Worm (Caenorhabditis elegans) whole organism, L3 larva: ENCODE measurements around the gene nspc-19.
A peak's percentile ranks its signal among the peaks of the same experiment; 100 is the strongest.

Source experiments
- R02D3.7 ChIP-seq: fragments of 150-350 bp; optimal IDR thresholded peaks from 2 replicates; lab custom pipeline; 2014; ENCODE audit warnings: missing biosample characterization, missing genetic modification characterization
- aly-2 ChIP-seq: fragments of 150-350 bp; optimal IDR thresholded peaks from 2 replicates; lab custom pipeline; 2014; ENCODE audit warnings: missing biosample characterization, missing genetic modification characterization
- ama-1 ChIP-seq: fragments of 150-350 bp; optimal IDR thresholded peaks from 2 replicates; lab custom pipeline; 2018
- ceh-16 ChIP-seq: sonication (generic microtip); optimal IDR thresholded peaks from 2 replicates; lab custom pipeline; 2017; ENCODE audit warnings: missing biosample characterization, missing genetic modification characterization
- ceh-28 ChIP-seq: fragments of 150-350 bp; optimal IDR thresholded peaks from 2 replicates; lab custom pipeline; 2014; ENCODE audit warnings: missing biosample characterization, missing genetic modification reagents, missing genetic modification characterization
- ceh-9 ChIP-seq: sonication (generic microtip); optimal IDR thresholded peaks from 2 replicates; lab custom pipeline; 2018; ENCODE audit warnings: missing biosample characterization, missing genetic modification characterization
- egl-5 ChIP-seq: fragments of 150-350 bp; optimal IDR thresholded peaks from 2 replicates; lab custom pipeline; 2017; ENCODE audit warnings: missing biosample characterization, missing genetic modification reagents, missing genetic modification characterization, inconsistent platforms
- elt-1 ChIP-seq: fragments of 150-350 bp; optimal IDR thresholded peaks from 2 replicates; lab custom pipeline; 2014; ENCODE audit warnings: missing biosample characterization, missing genetic modification characterization
- elt-2 ChIP-seq: sonication (generic microtip); optimal IDR thresholded peaks from 2 replicates; lab custom pipeline; 2016; ENCODE audit warnings: missing genetic modification reagents, mild to moderate bottlenecking, missing genetic modification characterization, missing compliant biosample characterization
- elt-3 ChIP-seq, 3 experiments: fragments of 150-350 bp in 1 of 3; sonication (generic microtip) in 2 of 3; optimal IDR thresholded peaks; 2 replicates in 2 of 3; 4 replicates in 1 of 3; lab custom pipeline; 2014 to 2017; ENCODE audit warnings: missing biosample characterization in 3 of 3, missing genetic modification characterization in 3 of 3
- fkh-10 ChIP-seq: sonication (generic microtip); optimal IDR thresholded peaks from 2 replicates; lab custom pipeline; 2017; ENCODE audit warnings: missing biosample characterization, missing genetic modification reagents, missing genetic modification characterization
- fkh-2 ChIP-seq: fragments of 150-350 bp; optimal IDR thresholded peaks from 2 replicates; lab custom pipeline; 2014; ENCODE audit warnings: missing biosample characterization, missing genetic modification reagents, missing genetic modification characterization
- fos-1 ChIP-seq: fragments of 150-350 bp; optimal IDR thresholded peaks from 2 replicates; lab custom pipeline; 2014; ENCODE audit warnings: missing biosample characterization, missing genetic modification characterization
- jun-1 ChIP-seq: fragments of 150-350 bp; optimal IDR thresholded peaks from 2 replicates; lab custom pipeline; 2014; ENCODE audit warnings: missing biosample characterization, missing genetic modification reagents, missing genetic modification characterization
- lin-39 ChIP-seq: fragments of 150-350 bp; optimal IDR thresholded peaks from 2 replicates; lab custom pipeline; 2018; ENCODE audit warnings: missing biosample characterization, missing genetic modification reagents, missing genetic modification characterization
- mdl-1 ChIP-seq: fragments of 150-350 bp; optimal IDR thresholded peaks from 2 replicates; lab custom pipeline; 2014; ENCODE audit warnings: missing biosample characterization, missing genetic modification characterization
- mml-1 ChIP-seq: fragments of 150-350 bp; sonication (generic microtip); optimal IDR thresholded peaks from 3 replicates; lab custom pipeline; 2014; ENCODE audit warnings: missing biosample characterization, missing genetic modification characterization
- nhr-11 ChIP-seq: fragments of 150-350 bp; optimal IDR thresholded peaks from 2 replicates; lab custom pipeline; 2014; ENCODE audit warnings: missing biosample characterization, missing genetic modification characterization
- nhr-12 ChIP-seq: fragments of 150-350 bp; optimal IDR thresholded peaks from 2 replicates; lab custom pipeline; 2014; ENCODE audit warnings: missing biosample characterization, missing genetic modification characterization
- nhr-23 ChIP-seq: fragments of 150-350 bp; optimal IDR thresholded peaks from 2 replicates; lab custom pipeline; 2014; ENCODE audit warnings: missing biosample characterization, missing genetic modification reagents, missing genetic modification characterization
- nhr-237 ChIP-seq: fragments of 150-350 bp; optimal IDR thresholded peaks from 2 replicates; lab custom pipeline; 2014; ENCODE audit warnings: missing biosample characterization, missing genetic modification characterization
- nhr-25 ChIP-seq: sonication (generic microtip); optimal IDR thresholded peaks from 2 replicates; lab custom pipeline; 2017; ENCODE audit warnings: missing biosample characterization, missing genetic modification characterization
- nhr-43 ChIP-seq: sonication (generic microtip); optimal IDR thresholded peaks from 2 replicates; lab custom pipeline; 2016; ENCODE audit warnings: mild to moderate bottlenecking, missing genetic modification characterization, missing compliant biosample characterization; ENCODE audit not compliant: poor library complexity, severe bottlenecking
- nhr-67 ChIP-seq: fragments of 150-350 bp; optimal IDR thresholded peaks from 2 replicates; lab custom pipeline; 2014; ENCODE audit warnings: missing biosample characterization, missing genetic modification characterization
- nhr-76 ChIP-seq: fragments of 150-350 bp; sonication (generic microtip); optimal IDR thresholded peaks from 5 replicates; lab custom pipeline; 2014; ENCODE audit warnings: missing biosample characterization, missing genetic modification characterization
- pqm-1 ChIP-seq: fragments of 150-350 bp; optimal IDR thresholded peaks from 2 replicates; lab custom pipeline; 2017; ENCODE audit warnings: missing biosample characterization, missing genetic modification characterization, inconsistent platforms
- sea-2 ChIP-seq: fragments of 150-350 bp; sonication (generic microtip); optimal IDR thresholded peaks from 4 replicates; lab custom pipeline; 2014; ENCODE audit warnings: missing biosample characterization, missing genetic modification reagents, missing genetic modification characterization
- skn-1 ChIP-seq: fragments of 150-350 bp; optimal IDR thresholded peaks from 2 replicates; lab custom pipeline; 2014; ENCODE audit warnings: missing biosample characterization, missing genetic modification characterization
- snpc-4 ChIP-seq: fragments of 150-350 bp; optimal IDR thresholded peaks from 2 replicates; lab custom pipeline; 2014; ENCODE audit warnings: missing biosample characterization, missing genetic modification characterization
- tbx-2 ChIP-seq: sonication (generic microtip); optimal IDR thresholded peaks from 2 replicates; lab custom pipeline; 2016; ENCODE audit warnings: mild to moderate bottlenecking, missing genetic modification characterization, missing compliant biosample characterization
- unc-62 ChIP-seq: fragments of 150-350 bp; sonication (generic microtip); optimal IDR thresholded peaks from 4 replicates; lab custom pipeline; 2014; ENCODE audit warnings: missing biosample characterization, missing genetic modification reagents, missing genetic modification characterization
- zag-1 ChIP-seq: fragments of 150-350 bp; optimal IDR thresholded peaks from 2 replicates; lab custom pipeline; 2014; ENCODE audit warnings: missing biosample characterization, missing genetic modification characterization
- ztf-11 ChIP-seq: fragments of 150-350 bp; optimal IDR thresholded peaks from 2 replicates; lab custom pipeline; 2014; ENCODE audit warnings: missing biosample characterization, missing genetic modification characterization
- ztf-4 ChIP-seq: fragments of 150-350 bp; optimal IDR thresholded peaks from 2 replicates; lab custom pipeline; 2014; ENCODE audit warnings: missing biosample characterization, missing genetic modification characterization

The nspc-19 gene

DNA sequence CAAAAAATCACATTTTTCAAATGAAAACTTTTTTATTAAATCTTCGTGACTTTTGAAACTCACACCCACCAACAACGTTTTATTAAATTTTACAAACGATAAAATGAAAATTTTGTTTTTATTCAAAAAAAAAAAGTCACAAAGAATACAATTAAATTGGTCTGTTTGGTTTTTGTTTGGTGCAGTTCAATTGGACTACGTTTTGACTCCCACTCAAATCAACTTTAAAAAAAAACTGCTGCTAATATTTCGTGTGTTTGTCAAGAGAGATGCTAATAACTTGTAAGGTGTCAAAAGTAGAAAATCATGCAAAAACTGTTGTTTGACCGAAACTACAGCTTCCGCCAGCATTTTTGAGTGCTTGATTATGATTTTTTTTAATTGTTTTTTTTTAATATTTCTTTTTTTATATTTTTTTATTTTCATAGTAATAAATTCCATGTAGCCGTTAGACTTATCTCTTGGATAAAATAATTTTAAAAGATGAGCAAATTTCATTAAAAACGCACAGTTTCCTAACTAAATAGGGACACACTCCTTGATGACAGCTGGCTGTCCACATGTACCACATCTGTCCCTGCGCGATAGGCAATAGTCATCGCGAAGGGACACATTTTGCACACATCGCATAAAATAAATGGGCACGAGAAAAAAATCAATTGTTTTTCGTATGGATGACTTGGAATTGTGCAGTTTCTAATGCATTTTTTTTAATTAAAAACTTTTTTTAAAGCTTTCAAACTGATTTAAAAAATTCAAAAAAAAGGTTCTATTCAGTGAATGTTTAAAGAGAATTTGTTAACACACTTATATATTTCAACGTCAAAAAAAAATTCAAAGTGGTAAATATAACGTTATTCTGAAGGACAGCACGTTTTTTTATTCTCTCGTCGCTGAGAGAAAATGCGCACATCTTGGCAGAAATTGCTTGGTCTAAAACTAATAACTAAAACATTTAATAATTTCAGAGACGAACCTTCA is 2.9 kb upstream of the nspc-19 start (continued):
- TF ChIP-seq nhr-11 (tag; lab: Kevin White, UChicago) = peak; percentile 96
- peak; percentile 37 for TF ChIP-seq mml-1 (tag; lab: Kevin White, UChicago)

DNA sequence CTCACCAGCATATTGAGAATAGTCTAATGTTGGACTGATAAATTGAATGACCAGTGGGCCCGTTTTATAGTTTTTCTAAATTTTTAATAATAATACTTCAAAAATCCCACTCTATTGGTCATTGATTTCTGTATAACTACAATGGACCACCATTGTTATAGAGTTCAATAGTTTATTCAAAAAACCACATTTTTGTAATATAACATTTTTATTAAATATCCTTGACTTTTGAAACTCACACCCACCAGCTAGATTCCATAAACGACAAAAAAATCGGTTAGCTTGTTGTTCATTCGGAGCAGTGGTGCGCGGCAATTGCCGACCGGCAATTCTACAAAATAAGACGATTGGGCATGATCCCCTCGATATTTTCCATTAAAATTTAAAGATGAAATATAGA is 940 bp upstream of the nspc-19 start, which contains the start of gene nspc-18:
Gene nspc-18 (minus strand): TSS at position 101 of the 400 bp plus-strand sequence.
- no peak for TF ChIP-seq elt-3 (tag; optimal IDR thresholded peaks at IDR 0.05; lab: Kevin White, UChicago)
- TF ChIP-seq fkh-2 (tag; lab: Kevin White, UChicago) = no peak
- TF ChIP-seq nhr-23 (tag; lab: Kevin White, UChicago) = no peak
- no peak for TF ChIP-seq ceh-9
- TF ChIP-seq ama-1 (lab: Kevin White, UChicago) = no peak
- no peak for TF ChIP-seq R02D3.7 (tag; lab: Kevin White, UChicago)
- TF ChIP-seq unc-62 (GFP tag; lab: Kevin White, UChicago) = no peak
- TF ChIP-seq nhr-237 (tag; lab: Kevin White, UChicago) = no peak
- TF ChIP-seq zag-1 (tag; lab: Kevin White, UChicago) = no peak
- no peak for TF ChIP-seq nhr-11 (tag; lab: Kevin White, UChicago)
- TF ChIP-seq nhr-43 (tag; lab: Kevin White, UChicago) = no peak
- no peak for TF ChIP-seq tbx-2
- TF ChIP-seq ztf-4 (tag; lab: Kevin White, UChicago) = no peak
- no peak for TF ChIP-seq fkh-10 (GFP tag; lab: Kevin White, UChicago)
- TF ChIP-seq ceh-28 (tag; lab: Kevin White, UChicago) = no peak
- TF ChIP-seq nhr-12 = no peak
- no peak for TF ChIP-seq jun-1 (tag; lab: Kevin White, UChicago)

DNA sequence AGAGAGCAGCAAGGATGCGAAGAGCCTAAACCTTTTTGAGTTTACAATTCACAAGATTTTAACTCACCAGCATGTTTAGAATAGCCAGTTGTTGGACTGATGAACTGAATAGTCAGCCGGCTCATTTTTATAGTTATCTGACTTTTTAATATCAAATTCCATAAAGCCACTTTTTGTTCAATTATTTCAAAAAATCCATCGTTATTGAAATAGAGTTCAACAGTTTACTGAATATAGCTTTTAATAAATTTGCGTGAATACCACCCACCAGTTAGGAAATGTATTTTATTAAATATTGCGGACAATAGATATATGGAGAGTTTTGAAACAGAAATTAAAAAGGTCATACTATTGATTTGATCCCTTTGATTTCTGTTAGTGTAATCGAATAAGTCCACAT is 1.6 kb downstream of the nspc-19 start, which contains the start of gene nspc-20:
Gene nspc-20 (minus strand): TSS at position 101 of the 400 bp plus-strand sequence.
- TF ChIP-seq snpc-4 (tag; lab: Kevin White, UChicago) = no peak
- TF ChIP-seq nhr-23 (tag; lab: Kevin White, UChicago) = no peak
- no peak for TF ChIP-seq lin-39
- TF ChIP-seq elt-2 = no peak
- TF ChIP-seq mdl-1 (tag; lab: Kevin White, UChicago) = no peak
- no peak for TF ChIP-seq aly-2
- TF ChIP-seq nhr-67 = no peak
- TF ChIP-seq ceh-9 = no peak

DNA sequence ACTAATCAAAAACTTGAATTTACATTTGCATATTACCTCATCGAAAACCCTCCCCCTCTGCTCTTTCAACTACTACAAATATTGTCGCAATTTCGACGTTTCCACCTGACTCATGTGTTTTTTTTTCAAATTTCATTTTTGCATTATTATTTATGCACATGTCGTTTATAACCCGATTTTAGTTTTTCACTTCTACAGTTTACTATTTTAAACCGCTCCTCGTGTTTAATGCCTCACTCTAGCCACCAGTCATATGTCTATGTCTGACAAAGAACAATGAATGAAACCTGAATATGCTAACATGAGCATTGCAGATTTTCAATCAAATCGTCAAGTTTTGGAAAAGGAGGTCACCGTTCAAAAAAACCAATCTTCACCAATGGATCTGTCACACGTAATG is 5.6 kb downstream of the nspc-19 start, which contains the start of gene T24C2.5:
Gene T24C2.5 (plus strand): TSS at position 301 of the 400 bp plus-strand sequence.
- peak; percentile 0 for TF ChIP-seq pqm-1 (tag; lab: Kevin White, UChicago)
- no peak for TF ChIP-seq ceh-9

DNA sequence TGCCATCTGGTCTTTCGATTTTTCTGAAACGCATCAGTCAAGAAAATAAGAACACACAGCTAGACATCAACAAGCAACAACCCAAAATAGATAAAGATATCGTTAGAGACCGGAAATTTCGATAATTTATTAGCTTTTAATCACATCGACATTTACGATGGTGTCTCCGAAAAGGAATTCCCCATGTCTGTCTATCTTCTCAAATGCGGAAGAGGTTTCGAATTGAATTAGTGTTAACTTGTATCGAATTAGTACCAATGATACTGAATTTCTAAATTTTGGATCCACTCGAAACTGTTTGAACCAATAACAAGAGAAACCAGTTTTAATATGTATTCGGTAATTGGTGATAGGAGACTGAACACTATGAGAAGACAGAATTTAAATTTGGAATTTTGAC is 6.1 kb downstream of the nspc-19 start:
- TF ChIP-seq ztf-4 (tag; lab: Kevin White, UChicago) (no peak), fkh-10 (GFP tag; lab: Kevin White, UChicago) (no peak), ceh-9 (no peak), elt-3 (tag; optimal IDR thresholded peaks at IDR 0.05; lab: Kevin White, UChicago) (no peak), egl-5 (tag; lab: Kevin White, UChicago) (no peak), ceh-16 (no peak), ama-1 (lab: Kevin White, UChicago) (no peak), skn-1 (no peak), ztf-11 (tag; lab: Kevin White, UChicago) (no peak), unc-62 (GFP tag; lab: Kevin White, UChicago) (no peak), nhr-76 (no peak), pqm-1 (tag; lab: Kevin White, UChicago) (no peak), aly-2 (no peak), elt-1 (tag; lab: Kevin White, UChicago) (no peak), mdl-1 (tag; lab: Kevin White, UChicago) (no peak), zag-1 (tag; lab: Kevin White, UChicago) (no peak), sea-2 (GFP tag; lab: Kevin White, UChicago) (no peak), fos-1 (tag; lab: Kevin White, UChicago) (no peak), nhr-12 (no peak), nhr-25 (tag; lab: Kevin White, UChicago) (no peak)
